Fruit fly (Drosophila melanogaster): ENCODE results near the gene ringer.
A peak's percentile ranks its signal among the peaks of the same experiment; 100 is the strongest.

- TF ChIP-seq h (GFP tag; optimal IDR thresholded peaks at IDR 0.05): peak; percentile 83
- TF ChIP-seq br (GFP tag; optimal IDR thresholded peaks at IDR 0.05): peak; percentile 73
- TF ChIP-seq N (GFP tag; optimal IDR thresholded peaks at IDR 0.05): no peak
- no peak for TF ChIP-seq Mio (GFP tag; optimal IDR thresholded peaks at IDR 0.05)
- TF ChIP-seq Abd-B (GFP tag; optimal IDR thresholded peaks at IDR 0.05): no peak
- no peak for TF ChIP-seq lola (GFP tag; optimal IDR thresholded peaks at IDR 0.05)
- no peak for TF ChIP-seq Dif (GFP tag; optimal IDR thresholded peaks at IDR 0.05; ENCODE audit: partially characterized antibody)
These were observed 5.0 kb upstream of the ringer start for dm6 chr3L:16364182-16364581.

All from whole organism, wandering third instar larva.